Worm (Caenorhabditis elegans): ENCODE results near the gene pigb-1.

Gene pigb-1

ce11 chrII:4955353-4955752 is 37.5 kb downstream of the pigb-1 start, which contains the start of gene pbs-3:
pbs-3 (minus strand) TSS chrII:4955427.
- no peak for TF ChIP-seq egl-43 (GFP tag; IDR thresholded peaks at IDR 0.05)
- no peak for TF ChIP-seq sdz-12 (GFP tag; optimal IDR thresholded peaks at IDR 0.05)
- no peak for TF ChIP-seq F49E8.2 (tag; optimal IDR thresholded peaks at IDR 0.05; ENCODE audit: borderline replicate concordance)
- TF ChIP-seq nhr-10 (tag; optimal IDR thresholded peaks at IDR 0.05) = no peak
- peak; percentile 50 for TF ChIP-seq nhr-11 (tag; optimal IDR thresholded peaks at IDR 0.05)
- TF ChIP-seq nhr-41 (GFP tag; IDR thresholded peaks at IDR 0.05) = no peak
- TF ChIP-seq ama-1 (optimal IDR thresholded peaks at IDR 0.05) = peak; percentile 66
- no peak for TF ChIP-seq ztf-7 (tag; optimal IDR thresholded peaks at IDR 0.05)
- no peak for TF ChIP-seq ceh-82 (tag; optimal IDR thresholded peaks at IDR 0.05)
- no peak for TF ChIP-seq tra-1 (GFP tag; IDR thresholded peaks at IDR 0.05)
- TF ChIP-seq aly-2 (tag; optimal IDR thresholded peaks at IDR 0.05) = no peak
- peak; percentile 67 for TF ChIP-seq dpl-1 (GFP tag; optimal IDR thresholded peaks at IDR 0.05)
- TF ChIP-seq madf-9 (GFP tag; conservative IDR thresholded peaks at IDR 0.05) = no peak
- no peak; the same call in 1 of the 2 replicates for TF ChIP-seq dmd-6 (GFP tag; IDR thresholded peaks at IDR 0.05)
- no peak for TF ChIP-seq spr-1 (tag; optimal IDR thresholded peaks at IDR 0.05)
- no peak for TF ChIP-seq zag-1 (tag; optimal IDR thresholded peaks at IDR 0.05)
- TF ChIP-seq zip-11 (GFP tag; IDR thresholded peaks at IDR 0.05) = no peak
- peak; percentile 95 for TF ChIP-seq mes-2 (tag; optimal IDR thresholded peaks at IDR 0.05; ENCODE audit: poor library complexity, severe bottlenecking)
- TF ChIP-seq nhr-28 (tag; optimal IDR thresholded peaks at IDR 0.05) = peak; percentile 62
- TF ChIP-seq hif-1 (tag; optimal IDR thresholded peaks at IDR 0.05) = peak in 1 of 2 experiments; percentile 68
- peak in 1 of 2 experiments; percentile 5 for TF ChIP-seq mdl-1 (tag; optimal IDR thresholded peaks at IDR 0.05)
- TF ChIP-seq lin-38 (GFP tag; IDR thresholded peaks at IDR 0.05) = peak; percentile 77
- no peak for TF ChIP-seq skn-1 (tag; optimal IDR thresholded peaks at IDR 0.05)
- TF ChIP-seq T20F7.1 (GFP tag; optimal IDR thresholded peaks at IDR 0.05) = no peak
- no peak for TF ChIP-seq fkh-10 (GFP tag; optimal IDR thresholded peaks at IDR 0.05)
- peak in 1 of 2 experiments; percentile 81 for TF ChIP-seq lsy-2 (tag; optimal IDR thresholded peaks at IDR 0.05)
- TF ChIP-seq spr-3 (GFP tag; optimal IDR thresholded peaks at IDR 0.05) = no peak
- no peak for TF ChIP-seq lin-29 (GFP tag; IDR thresholded peaks at IDR 0.05)
- no peak for TF ChIP-seq daf-12 (tag; optimal IDR thresholded peaks at IDR 0.05)
- no peak for TF ChIP-seq tag-97 (GFP tag; IDR thresholded peaks at IDR 0.05)
- no peak for TF ChIP-seq ceh-32 (tag; optimal IDR thresholded peaks at IDR 0.05; ENCODE audit: poor library complexity)
- no peak for TF ChIP-seq Y5F2A.4 (GFP tag; optimal IDR thresholded peaks at IDR 0.05)
- TF ChIP-seq F26F4.8 (GFP tag; conservative IDR thresholded peaks at IDR 0.05) = no peak
- TF ChIP-seq duxl-1 (tag; optimal IDR thresholded peaks at IDR 0.05; ENCODE audit: poor library complexity) = no peak
- TF ChIP-seq lin-39 (tag; optimal IDR thresholded peaks at IDR 0.05) = no peak
- TF ChIP-seq F44E2.7 (GFP tag; IDR thresholded peaks at IDR 0.05) = no peak
- TF ChIP-seq vab-7 (GFP tag; IDR thresholded peaks at IDR 0.05) = peak; percentile 54; the same call in 1 of the 2 replicates
- TF ChIP-seq nhr-6 (tag; optimal IDR thresholded peaks at IDR 0.05) = peak; percentile 82
- no peak for TF ChIP-seq ctbp-1 (GFP tag; IDR thresholded peaks at IDR 0.05)
- TF ChIP-seq R02D3.7 (tag; optimal IDR thresholded peaks at IDR 0.05) = no peak
- TF ChIP-seq unc-62 (GFP tag; optimal IDR thresholded peaks at IDR 0.05 in 1 of 2) = peak in 1 of 2 experiments; percentile 82
- TF ChIP-seq unc-62 (tag; optimal IDR thresholded peaks at IDR 0.05) = no peak
- no peak for TF ChIP-seq egl-27 (tag; optimal IDR thresholded peaks at IDR 0.05)
- peak; percentile 43; the same call in 1 of the 2 replicates for TF ChIP-seq hmg-1.1 (GFP tag; IDR thresholded peaks at IDR 0.05)
- TF ChIP-seq nhr-42 (GFP tag; IDR thresholded peaks at IDR 0.05) = no peak
- no peak for TF ChIP-seq daf-16 (GFP tag; optimal IDR thresholded peaks at IDR 0.05)
- peak; percentile 35 for TF ChIP-seq daf-16 (tag; optimal IDR thresholded peaks at IDR 0.05)
- TF ChIP-seq mxl-3 (GFP tag; optimal IDR thresholded peaks at IDR 0.05) = peak; percentile 12
- peak; percentile 77 for TF ChIP-seq mep-1 (tag; optimal IDR thresholded peaks at IDR 0.05)
- no peak for TF ChIP-seq F10B5.3 (tag; optimal IDR thresholded peaks at IDR 0.05)
- no peak for TF ChIP-seq set-16 (GFP tag; IDR thresholded peaks at IDR 0.05)
- no peak for TF ChIP-seq lin-1 (GFP tag; IDR thresholded peaks at IDR 0.05)
- TF ChIP-seq attf-4 (tag; optimal IDR thresholded peaks at IDR 0.05) = no peak
